Worm (Caenorhabditis elegans) whole organism, mixed stage, embryonic: ENCODE results near the gene ced-11.

Experiments
- M03D4.4 ChIP-seq: sonication (generic microtip); optimal IDR thresholded peaks from 2 replicates; lab custom pipeline; 2017; ENCODE audit warnings: mild to moderate bottlenecking, missing genetic modification characterization, missing compliant biosample characterization
- bed-3 ChIP-seq: fragments of 200-800 bp; sonication (Bioruptor generic); optimal IDR thresholded peaks from 3 replicates; lab custom pipeline; 2018; ENCODE audit warnings: mild to moderate bottlenecking, missing genetic modification characterization, moderate library complexity, missing compliant biosample characterization
- blmp-1 ChIP-seq: fragments of 150-350 bp; optimal IDR thresholded peaks from 2 replicates; lab custom pipeline; 2014; ENCODE audit warnings: missing biosample characterization, missing genetic modification characterization
- ceh-39 ChIP-seq: fragments of 150-350 bp; optimal IDR thresholded peaks from 2 replicates; lab custom pipeline; 2014; ENCODE audit warnings: missing biosample characterization, missing genetic modification characterization
- ceh-43 ChIP-seq: fragments of 200-800 bp; sonication (Bioruptor generic); optimal IDR thresholded peaks from 2 replicates; lab custom pipeline; 2018; ENCODE audit warnings: mild to moderate bottlenecking, missing genetic modification characterization, moderate library complexity, missing compliant biosample characterization
- ceh-83 ChIP-seq: fragments of 200-800 bp; sonication (Bioruptor generic); optimal IDR thresholded peaks from 2 replicates; lab custom pipeline; 2018; ENCODE audit warnings: mild to moderate bottlenecking, missing genetic modification characterization, missing compliant biosample characterization
- ces-1 ChIP-seq: fragments of 150-350 bp; optimal IDR thresholded peaks from 2 replicates; lab custom pipeline; 2014; ENCODE audit warnings: missing biosample characterization, missing genetic modification reagents, missing genetic modification characterization
- cnd-1 ChIP-seq: fragments of 200-800 bp; sonication (Bioruptor generic); optimal IDR thresholded peaks from 2 replicates; lab custom pipeline; 2018; ENCODE audit warnings: mild to moderate bottlenecking, missing genetic modification characterization, missing compliant biosample characterization
- drap-1 ChIP-seq: fragments of 200-800 bp; sonication (Bioruptor generic); optimal IDR thresholded peaks from 3 replicates; lab custom pipeline; 2018; ENCODE audit warnings: mild to moderate bottlenecking, missing genetic modification characterization, missing compliant biosample characterization
- elt-1 ChIP-seq: sonication (generic microtip); optimal IDR thresholded peaks from 2 replicates; lab custom pipeline; 2017; ENCODE audit warnings: missing genetic modification characterization, mild to moderate bottlenecking, missing compliant biosample characterization, antibody characterized with exemption, moderate library complexity, borderline replicate concordance; ENCODE audit not compliant: insufficient read depth
- elt-3 ChIP-seq: fragments of 150-350 bp; optimal IDR thresholded peaks from 2 replicates; lab custom pipeline; 2014; ENCODE audit warnings: missing biosample characterization, missing genetic modification characterization
- flh-1 ChIP-seq: fragments of 200-800 bp; sonication (Bioruptor generic); optimal IDR thresholded peaks from 2 replicates; lab custom pipeline; 2018; ENCODE audit warnings: mild to moderate bottlenecking, missing genetic modification characterization, moderate library complexity, missing compliant biosample characterization
- ham-2 ChIP-seq: fragments of 200-800 bp; sonication (Bioruptor generic); optimal IDR thresholded peaks from 2 replicates; lab custom pipeline; 2018; ENCODE audit warnings: mild to moderate bottlenecking, missing genetic modification characterization, missing compliant biosample characterization
- hlh-1 ChIP-seq: fragments of 150-350 bp; optimal IDR thresholded peaks from 2 replicates; lab custom pipeline; 2014; ENCODE audit warnings: missing biosample characterization, missing genetic modification reagents, missing genetic modification characterization
- lin-13 ChIP-seq: fragments of 150-350 bp; optimal IDR thresholded peaks from 2 replicates; lab custom pipeline; 2014; ENCODE audit warnings: missing biosample characterization, missing genetic modification characterization
- lin-32 ChIP-seq: fragments of 200-800 bp; sonication (Bioruptor generic); optimal IDR thresholded peaks from 2 replicates; lab custom pipeline; 2018; ENCODE audit warnings: mild to moderate bottlenecking, missing genetic modification characterization, missing compliant biosample characterization
- lsy-2 ChIP-seq: fragments of 150-350 bp; optimal IDR thresholded peaks from 2 replicates; lab custom pipeline; 2014; ENCODE audit warnings: missing biosample characterization, missing genetic modification characterization
- mab-5 ChIP-seq: fragments of 150-350 bp; optimal IDR thresholded peaks from 2 replicates; lab custom pipeline; 2014; ENCODE audit warnings: missing biosample characterization, missing genetic modification characterization
- mep-1 ChIP-seq: fragments of 150-350 bp; optimal IDR thresholded peaks from 2 replicates; lab custom pipeline; 2017; ENCODE audit warnings: missing biosample characterization, missing genetic modification reagents, missing genetic modification characterization, inconsistent platforms
- mls-2 ChIP-seq: sonication (generic microtip); optimal IDR thresholded peaks from 2 replicates; lab custom pipeline; 2016; ENCODE audit warnings: mild to moderate bottlenecking, missing genetic modification characterization, moderate library complexity, missing compliant biosample characterization
- nhr-12 ChIP-seq: fragments of 150-350 bp; optimal IDR thresholded peaks from 2 replicates; lab custom pipeline; 2014; ENCODE audit warnings: missing biosample characterization, missing genetic modification characterization
- nhr-2 ChIP-seq: fragments of 150-350 bp; optimal IDR thresholded peaks from 2 replicates; lab custom pipeline; 2014; ENCODE audit warnings: missing biosample characterization, missing genetic modification characterization
- nhr-237 ChIP-seq: fragments of 150-350 bp; optimal IDR thresholded peaks from 2 replicates; lab custom pipeline; 2014; ENCODE audit warnings: missing biosample characterization, missing genetic modification characterization
- nhr-28 ChIP-seq: fragments of 150-350 bp; optimal IDR thresholded peaks from 2 replicates; lab custom pipeline; 2014; ENCODE audit warnings: missing biosample characterization, missing genetic modification characterization
- nhr-76 ChIP-seq: sonication (generic microtip); optimal IDR thresholded peaks from 2 replicates; lab custom pipeline; 2017; ENCODE audit warnings: missing biosample characterization, missing genetic modification characterization
- pha-4 ChIP-seq: fragments of 150-350 bp; optimal IDR thresholded peaks from 2 replicates; lab custom pipeline; 2018; ENCODE audit warnings: missing biosample characterization, missing genetic modification reagents, missing genetic modification characterization
- sem-2 ChIP-seq: fragments of 200-800 bp; sonication (Bioruptor generic); optimal IDR thresholded peaks from 2 replicates; lab custom pipeline; 2018; ENCODE audit warnings: mild to moderate bottlenecking, missing genetic modification characterization, missing compliant biosample characterization
- snpc-4 ChIP-seq: fragments of 150-350 bp; optimal IDR thresholded peaks from 2 replicates; lab custom pipeline; 2014; ENCODE audit warnings: missing biosample characterization, missing genetic modification characterization
- sptf-1 ChIP-seq: sonication (generic microtip); optimal IDR thresholded peaks from 2 replicates; lab custom pipeline; 2017; ENCODE audit warnings: mild to moderate bottlenecking, missing genetic modification characterization, moderate library complexity, missing compliant biosample characterization
- tbx-8 ChIP-seq: fragments of 200-800 bp; sonication (Bioruptor generic); optimal IDR thresholded peaks from 2 replicates; lab custom pipeline; 2018; ENCODE audit warnings: mild to moderate bottlenecking, missing genetic modification characterization, moderate library complexity, missing compliant biosample characterization
- unc-120 ChIP-seq: sonication (generic microtip); optimal IDR thresholded peaks from 2 replicates; lab custom pipeline; 2017; ENCODE audit warnings: missing genetic modification characterization, missing compliant biosample characterization; ENCODE audit not compliant: poor library complexity, severe bottlenecking
- unc-39 ChIP-seq: fragments of 150-350 bp; optimal IDR thresholded peaks from 2 replicates; lab custom pipeline; 2014; ENCODE audit warnings: missing biosample characterization, missing genetic modification characterization
- unc-62 ChIP-seq: fragments of 150-350 bp; optimal IDR thresholded peaks from 2 replicates; lab custom pipeline; 2014; ENCODE audit warnings: missing biosample characterization, missing genetic modification reagents, missing genetic modification characterization
- zip-8 ChIP-seq: fragments of 150-350 bp; optimal IDR thresholded peaks from 2 replicates; lab custom pipeline; 2014; ENCODE audit warnings: missing biosample characterization, missing genetic modification characterization
- ztf-11 ChIP-seq: fragments of 150-350 bp; optimal IDR thresholded peaks from 2 replicates; lab custom pipeline; 2014; ENCODE audit warnings: missing biosample characterization, missing genetic modification characterization

Gene ced-11

ce11 chrIII:9105653-9106052 lies 13.7 kb upstream of the ced-11 start:
- TF ChIP-seq tbx-8 (no peak), lin-13 (tag; lab: Kevin White, UChicago) (no peak)

DNA sequence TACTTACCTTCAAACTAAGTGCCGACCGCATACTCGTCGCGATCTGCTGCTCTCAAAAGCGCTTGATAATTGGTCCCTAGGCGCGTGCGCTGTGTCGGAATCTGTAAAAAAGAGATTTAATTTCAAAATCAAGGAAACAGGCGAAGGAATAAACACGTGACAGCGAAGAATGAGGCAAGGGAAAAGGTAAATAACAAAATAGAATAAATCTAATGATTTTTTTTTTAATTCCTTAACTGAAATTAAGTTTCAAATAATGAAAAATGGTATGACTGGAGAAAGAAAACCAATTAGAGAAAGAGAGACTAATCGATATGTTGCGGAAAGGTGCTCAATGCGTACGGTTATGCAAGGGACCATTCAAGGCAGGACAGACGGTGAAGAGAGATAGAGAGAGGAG lies 10.2 kb upstream of the ced-11 start, which contains the start of gene cya-1:
Gene cya-1 (minus strand): TSS at position 101 of the 400 bp plus-strand sequence.
- no peak for TF ChIP-seq ceh-43 (GFP tag; lab: Kevin White, UChicago)
- TF ChIP-seq ceh-39 (tag; lab: Kevin White, UChicago) = peak; percentile 28
- TF ChIP-seq, all 35 proteins: peak for 1

DNA sequence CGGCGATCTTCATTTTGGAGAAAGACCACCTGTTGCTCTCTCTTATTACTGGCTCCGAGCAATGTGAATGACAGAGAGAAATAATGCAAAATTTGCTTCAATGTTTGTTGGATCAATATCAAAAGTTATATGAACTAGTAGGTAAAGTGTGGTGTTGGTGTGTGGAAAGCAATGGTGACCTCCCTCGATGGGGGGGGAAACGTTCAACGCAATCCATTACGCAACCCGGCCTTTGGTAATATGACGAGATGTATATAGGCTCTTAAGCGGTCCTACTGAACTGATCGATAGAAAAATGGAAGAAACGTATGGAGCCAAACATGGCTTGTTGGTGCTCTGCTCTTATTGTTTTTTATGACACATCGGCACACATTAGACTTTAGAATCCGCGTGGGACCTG lies 9.6 kb upstream of the ced-11 start:
- TF ChIP-seq lin-32 (peak; percentile 36), M03D4.4 (tag; lab: Kevin White, UChicago) (no peak), snpc-4 (tag; lab: Kevin White, UChicago) (no peak), sptf-1 (no peak), bed-3 (GFP tag; lab: Kevin White, UChicago) (no peak), elt-1 (no peak), ceh-39 (tag; lab: Kevin White, UChicago) (no peak), ham-2 (no peak), mls-2 (tag; lab: Kevin White, UChicago) (no peak), ceh-43 (GFP tag; lab: Kevin White, UChicago) (no peak), hlh-1 (tag; lab: Kevin White, UChicago) (peak; percentile 17), nhr-2 (tag; lab: Kevin White, UChicago) (peak; percentile 63), blmp-1 (no peak), drap-1 (no peak), nhr-12 (tag; lab: Kevin White, UChicago) (no peak), zip-8 (tag; lab: Kevin White, UChicago) (peak; percentile 81), lin-13 (tag; lab: Kevin White, UChicago) (no peak), tbx-8 (no peak), flh-1 (GFP tag; lab: Kevin White, UChicago) (no peak), ztf-11 (no peak), nhr-76 (tag; lab: Kevin White, UChicago) (no peak), lsy-2 (no peak), cnd-1 (tag; lab: Kevin White, UChicago) (peak; percentile 37), ces-1 (no peak), sem-2 (GFP tag; lab: Kevin White, UChicago) (no peak), unc-39 (no peak), elt-3 (tag; lab: Kevin White, UChicago) (no peak), nhr-28 (tag; lab: Kevin White, UChicago) (no peak), mep-1 (tag; lab: Kevin White, UChicago) (no peak), nhr-237 (tag; lab: Kevin White, UChicago) (no peak), mab-5 (tag; lab: Kevin White, UChicago) (no peak), unc-120 (no peak), pha-4 (tag; lab: Kevin White, UChicago) (no peak), unc-62 (GFP tag; lab: Kevin White, UChicago) (no peak), ceh-83 (no peak)
- TF ChIP-seq, all 35 proteins: peak for 5

DNA sequence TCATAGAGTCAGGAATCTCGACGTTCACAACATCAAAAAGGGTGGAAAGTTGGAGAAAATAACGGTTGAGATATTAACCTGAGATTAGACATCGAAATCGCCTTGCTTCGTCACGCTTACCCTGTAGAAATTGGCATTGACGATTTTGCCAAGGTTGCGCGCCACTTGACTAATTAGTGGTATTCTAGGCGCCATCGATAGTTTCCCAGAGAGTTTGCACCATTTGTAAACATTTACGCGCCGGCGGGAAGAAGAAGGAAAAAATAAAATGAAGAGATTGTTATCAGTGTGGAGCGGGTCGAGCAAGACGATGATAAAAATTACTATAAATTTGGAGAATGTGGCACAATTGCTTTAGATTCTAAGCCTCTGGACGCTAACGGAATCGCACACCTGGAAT lies 9.1 kb upstream of the ced-11 start:
- TF ChIP-seq mls-2 (tag; lab: Kevin White, UChicago) (no peak), unc-62 (GFP tag; lab: Kevin White, UChicago) (no peak), mep-1 (tag; lab: Kevin White, UChicago) (no peak), nhr-28 (tag; lab: Kevin White, UChicago) (no peak), ceh-43 (GFP tag; lab: Kevin White, UChicago) (no peak), nhr-2 (tag; lab: Kevin White, UChicago) (no peak), elt-1 (no peak), zip-8 (tag; lab: Kevin White, UChicago) (no peak), blmp-1 (no peak), M03D4.4 (tag; lab: Kevin White, UChicago) (no peak), lin-32 (no peak), nhr-12 (tag; lab: Kevin White, UChicago) (no peak), lin-13 (tag; lab: Kevin White, UChicago) (no peak), bed-3 (GFP tag; lab: Kevin White, UChicago) (no peak), mab-5 (tag; lab: Kevin White, UChicago) (no peak), drap-1 (no peak), unc-39 (no peak), nhr-76 (tag; lab: Kevin White, UChicago) (no peak), pha-4 (tag; lab: Kevin White, UChicago) (no peak)
